Fruit fly (Drosophila melanogaster) whole organism, embryonic: ENCODE measurements around the gene AlaRS-m.

Source experiments
- Bdp1 ChIP-seq: fragments of 200-800 bp; sonication (Bioruptor generic); optimal IDR thresholded peaks from 3 replicates; lab custom pipeline; 2016; ENCODE audit warnings: missing biosample characterization, missing genetic modification characterization
- C15 ChIP-seq: fragments of 200-800 bp; sonication (Bioruptor generic); IDR thresholded peaks from 3 replicates; pipeline ENCODE4 v1.3.6; 2022; ENCODE audit warnings: missing biosample characterization, missing genetic modification characterization
- CG10321 ChIP-seq: fragments of 200-800 bp; sonication (Bioruptor generic); IDR thresholded peaks from 2 replicates; pipeline ENCODE4 v1.3.6; 2022; ENCODE audit warnings: missing biosample characterization, missing genetic modification characterization
- CG10431 ChIP-seq: fragments of 200-800 bp; sonication (Bioruptor generic); optimal IDR thresholded peaks from 3 replicates; lab custom pipeline; 2018; ENCODE audit warnings: missing biosample characterization, mild to moderate bottlenecking, missing genetic modification characterization
- CG10462 ChIP-seq: fragments of 200-800 bp; sonication (Bioruptor generic); optimal IDR thresholded peaks from 2 replicates; lab custom pipeline; 2016; ENCODE audit warnings: missing biosample characterization, missing genetic modification characterization
- CG11398 ChIP-seq: fragments of 200-800 bp; sonication (Bioruptor generic); optimal IDR thresholded peaks from 2 replicates; lab custom pipeline; 2016; ENCODE audit warnings: missing biosample characterization, missing genetic modification characterization
- CG12219 ChIP-seq: fragments of 200-800 bp; sonication (Bioruptor generic); optimal IDR thresholded peaks from 3 replicates; lab custom pipeline; 2018; ENCODE audit warnings: missing biosample characterization, mild to moderate bottlenecking, missing genetic modification characterization
- CG12299 ChIP-seq: fragments of 200-800 bp; sonication (Bioruptor generic); optimal IDR thresholded peaks from 2 replicates; lab custom pipeline; 2018; ENCODE audit warnings: missing biosample characterization, mild to moderate bottlenecking, missing genetic modification characterization
- CG12769 ChIP-seq: fragments of 200-800 bp; sonication (Bioruptor generic); optimal IDR thresholded peaks from 2 replicates; lab custom pipeline; 2019; ENCODE audit warnings: missing biosample characterization, mild to moderate bottlenecking, missing genetic modification characterization, moderate library complexity
- CG13894 ChIP-seq: fragments of 200-800 bp; sonication (Bioruptor generic); optimal IDR thresholded peaks from 3 replicates; lab custom pipeline; 2018; ENCODE audit warnings: missing biosample characterization, mild to moderate bottlenecking, missing genetic modification characterization, moderate library complexity
- CG15011 ChIP-seq: fragments of 200-800 bp; sonication (Bioruptor generic); optimal IDR thresholded peaks from 3 replicates; lab custom pipeline; 2018; ENCODE audit warnings: missing biosample characterization, mild to moderate bottlenecking, missing genetic modification characterization
- CG15073 ChIP-seq: fragments of 200-800 bp; sonication (Bioruptor generic); optimal IDR thresholded peaks from 2 replicates; lab custom pipeline; 2016; ENCODE audit warnings: missing biosample characterization, missing genetic modification characterization
- CG1603 ChIP-seq: fragments of 200-800 bp; sonication (Bioruptor generic); optimal IDR thresholded peaks from 2 replicates; lab custom pipeline; 2019; ENCODE audit warnings: missing biosample characterization, mild to moderate bottlenecking, missing genetic modification characterization, moderate library complexity
- CG16815 ChIP-seq: fragments of 200-800 bp; sonication (Bioruptor generic); optimal IDR thresholded peaks from 3 replicates; lab custom pipeline; 2017; ENCODE audit warnings: missing biosample characterization, mild to moderate bottlenecking, missing genetic modification characterization
- CG17612 ChIP-seq: fragments of 200-800 bp; sonication (Bioruptor generic); IDR thresholded peaks from 2 replicates; pipeline ENCODE4 v1.3.6; 2022; ENCODE audit warnings: missing biosample characterization, missing genetic modification characterization
- CG2678 ChIP-seq: fragments of 200-800 bp; sonication (Bioruptor generic); optimal IDR thresholded peaks from 3 replicates; lab custom pipeline; 2019; ENCODE audit warnings: missing biosample characterization, mild to moderate bottlenecking, missing genetic modification characterization, moderate library complexity
- CG2875 ChIP-seq: fragments of 200-800 bp; sonication (Bioruptor generic); optimal IDR thresholded peaks from 2 replicates; lab custom pipeline; 2017; ENCODE audit warnings: missing biosample characterization, mild to moderate bottlenecking, missing genetic modification characterization, missing genetic modification reagents
- CG31441 ChIP-seq: fragments of 200-800 bp; sonication (Bioruptor generic); IDR thresholded peaks from 2 replicates; pipeline ENCODE4 v1.3.6; 2022; ENCODE audit warnings: missing biosample characterization, missing genetic modification characterization
- CG3163 ChIP-seq: fragments of 200-800 bp; sonication (Bioruptor generic); optimal IDR thresholded peaks from 3 replicates; lab custom pipeline; 2016; ENCODE audit warnings: missing biosample characterization, missing genetic modification characterization
- CG34422 ChIP-seq: fragments of 200-800 bp; sonication (Bioruptor generic); IDR thresholded peaks from 3 replicates; pipeline ENCODE4 v1.3.6; 2022; ENCODE audit warnings: missing biosample characterization, missing genetic modification characterization
- CG6854 ChIP-seq: fragments of 200-800 bp; sonication (Bioruptor generic); optimal IDR thresholded peaks from 3 replicates; lab custom pipeline; 2017; ENCODE audit warnings: missing biosample characterization, mild to moderate bottlenecking, missing genetic modification characterization
- CG7987 ChIP-seq: fragments of 200-800 bp; sonication (Bioruptor generic); optimal IDR thresholded peaks from 2 replicates; lab custom pipeline; 2018; ENCODE audit warnings: missing biosample characterization, mild to moderate bottlenecking, missing genetic modification characterization, moderate library complexity
- CG8388 ChIP-seq: fragments of 200-800 bp; sonication (Bioruptor generic); optimal IDR thresholded peaks from 2 replicates; lab custom pipeline; 2019; ENCODE audit warnings: missing biosample characterization, mild to moderate bottlenecking, missing genetic modification characterization, moderate library complexity
- CTCF ChIP-seq: fragments of 200-800 bp; sonication (Bioruptor generic); optimal IDR thresholded peaks from 2 replicates; lab custom pipeline; 2017; ENCODE audit warnings: missing biosample characterization, mild to moderate bottlenecking, missing genetic modification characterization, moderate library complexity
- Hey ChIP-seq: fragments of 200-800 bp; sonication (Bioruptor generic); optimal IDR thresholded peaks from 3 replicates; lab custom pipeline; 2018; ENCODE audit warnings: missing biosample characterization, mild to moderate bottlenecking, missing genetic modification characterization
- Hmr ChIP-seq: fragments of 200-800 bp; sonication (Bioruptor generic); optimal IDR thresholded peaks from 3 replicates; lab custom pipeline; 2017; ENCODE audit warnings: mild to moderate bottlenecking, missing biosample characterization, missing genetic modification reagents, missing genetic modification characterization
- Hr3 ChIP-seq: fragments of 200-800 bp; sonication (Bioruptor generic); optimal IDR thresholded peaks from 3 replicates; lab custom pipeline; 2016; ENCODE audit warnings: missing biosample characterization, missing genetic modification characterization
- Hsf ChIP-seq: fragments of 200-800 bp; sonication (Bioruptor generic); optimal IDR thresholded peaks from 3 replicates; lab custom pipeline; 2016; ENCODE audit warnings: missing biosample characterization, missing genetic modification characterization
- Poxn ChIP-seq: fragments of 200-800 bp; sonication (Bioruptor generic); IDR thresholded peaks from 2 replicates; pipeline ENCODE4 v1.3.6; 2022; ENCODE audit warnings: missing biosample characterization, missing genetic modification characterization
- Sox100B ChIP-seq: fragments of 200-800 bp; sonication (Bioruptor generic); optimal IDR thresholded peaks from 3 replicates; lab custom pipeline; 2018; ENCODE audit warnings: missing biosample characterization, mild to moderate bottlenecking, missing genetic modification characterization
- Vsx1 ChIP-seq: fragments of 200-800 bp; sonication (Bioruptor generic); optimal IDR thresholded peaks from 2 replicates; lab custom pipeline; 2017; ENCODE audit warnings: missing biosample characterization, mild to moderate bottlenecking, missing genetic modification characterization, missing genetic modification reagents
- ac ChIP-seq: fragments of 200-800 bp; sonication (Bioruptor generic); optimal IDR thresholded peaks from 3 replicates; lab custom pipeline; 2017; ENCODE audit warnings: missing biosample characterization, mild to moderate bottlenecking, missing genetic modification characterization
- amos ChIP-seq: fragments of 200-800 bp; sonication (Bioruptor generic); IDR thresholded peaks from 2 replicates; pipeline ENCODE4 v1.3.6; 2022; ENCODE audit warnings: missing biosample characterization, missing genetic modification characterization; ENCODE audit not compliant: partially characterized antibody
- ash1 ChIP-seq: fragments of 200-800 bp; sonication (Bioruptor generic); optimal IDR thresholded peaks from 2 replicates; lab custom pipeline; 2018; ENCODE audit warnings: missing biosample characterization, mild to moderate bottlenecking, missing genetic modification characterization
- bsh ChIP-seq, 2 experiments: fragments of 200-800 bp; sonication (Bioruptor generic); optimal IDR thresholded peaks; 2 replicates each; lab custom pipeline; 2017 to 2018; ENCODE audit warnings: mild to moderate bottlenecking in 2 of 2, missing biosample characterization in 2 of 2, missing genetic modification characterization in 2 of 2, moderate library complexity in 1 of 2
- croc ChIP-seq: fragments of 200-800 bp; sonication (Bioruptor generic); conservative IDR thresholded peaks from 3 replicates; pipeline ENCODE4 v1.3.6; 2022; ENCODE audit warnings: missing biosample characterization, missing genetic modification characterization
- fd102C ChIP-seq: fragments of 200-800 bp; sonication (Bioruptor generic); optimal IDR thresholded peaks from 2 replicates; lab custom pipeline; 2018; ENCODE audit warnings: missing biosample characterization, mild to moderate bottlenecking, missing genetic modification characterization, moderate library complexity
- fd3F ChIP-seq: fragments of 200-800 bp; sonication (Bioruptor generic); optimal IDR thresholded peaks from 2 replicates; lab custom pipeline; 2018; ENCODE audit warnings: missing biosample characterization, mild to moderate bottlenecking, missing genetic modification characterization, moderate library complexity
- fu2 ChIP-seq: fragments of 200-800 bp; sonication (Bioruptor generic); optimal IDR thresholded peaks from 2 replicates; lab custom pipeline; 2016; ENCODE audit warnings: missing biosample characterization, missing genetic modification characterization
- gfzf ChIP-seq: fragments of 200-800 bp; sonication (Bioruptor generic); optimal IDR thresholded peaks from 2 replicates; lab custom pipeline; 2016; ENCODE audit warnings: missing biosample characterization, mild to moderate bottlenecking, missing genetic modification characterization, moderate library complexity
- hb ChIP-seq: fragments of 200-800 bp; sonication (Bioruptor generic); IDR thresholded peaks from 3 replicates; pipeline ENCODE4 v1.3.6; 2022; ENCODE audit warnings: missing biosample characterization, missing genetic modification characterization; ENCODE audit not compliant: partially characterized antibody
- kay ChIP-seq: fragments of 200-800 bp; sonication (Bioruptor generic); optimal IDR thresholded peaks from 2 replicates; lab custom pipeline; 2016; ENCODE audit warnings: missing biosample characterization, missing genetic modification characterization
- lov ChIP-seq, 2 experiments: fragments of 200-800 bp in 1 of 2; fragments of >200 bp in 1 of 2; sonication (Bioruptor generic) in 1 of 2; IDR thresholded peaks in 1 of 2; optimal IDR thresholded peaks in 1 of 2; 2 replicates in 1 of 2; 3 replicates in 1 of 2; pipeline versions ENCODE4 v1.3.6 to Lab custom; 2017 to 2022; ENCODE audit warnings: missing biosample characterization in 1 of 2, missing genetic modification characterization in 1 of 2
- nerfin-1 ChIP-seq: fragments of 200-800 bp; sonication (Bioruptor generic); optimal IDR thresholded peaks from 3 replicates; lab custom pipeline; 2019; ENCODE audit warnings: missing biosample characterization, mild to moderate bottlenecking, missing genetic modification characterization, moderate library complexity
- otp ChIP-seq: fragments of 200-800 bp; sonication (Bioruptor generic); IDR thresholded peaks from 3 replicates; pipeline ENCODE4, ENCODE4 v1.3.6; 2022; ENCODE audit warnings: missing biosample characterization, missing genetic modification characterization
- p53 ChIP-seq: fragments of 200-800 bp; sonication (Bioruptor generic); optimal IDR thresholded peaks from 2 replicates; lab custom pipeline; 2016; ENCODE audit warnings: missing biosample characterization, missing genetic modification characterization
- pho ChIP-seq: fragments of 200-800 bp; sonication (Bioruptor generic); optimal IDR thresholded peaks from 2 replicates; lab custom pipeline; 2016; ENCODE audit warnings: missing biosample characterization, missing genetic modification characterization
- phol ChIP-seq: fragments of 200-800 bp; sonication (Bioruptor generic); optimal IDR thresholded peaks from 3 replicates; lab custom pipeline; 2018; ENCODE audit warnings: missing biosample characterization, mild to moderate bottlenecking, missing genetic modification characterization, moderate library complexity
- repo ChIP-seq: fragments of 200-800 bp; sonication (Bioruptor generic); optimal IDR thresholded peaks from 2 replicates; lab custom pipeline; 2016; ENCODE audit warnings: missing biosample characterization, missing genetic modification characterization
- scrt ChIP-seq: fragments of 200-800 bp; sonication (Bioruptor generic); optimal IDR thresholded peaks from 2 replicates; lab custom pipeline; 2018; ENCODE audit warnings: missing biosample characterization, mild to moderate bottlenecking, missing genetic modification characterization, moderate library complexity
- tna ChIP-seq: fragments of 200-800 bp; sonication (Bioruptor generic); IDR thresholded peaks from 2 replicates; pipeline ENCODE4 v1.3.6; 2022; ENCODE audit warnings: missing biosample characterization, missing genetic modification characterization; ENCODE audit not compliant: partially characterized antibody

Gene AlaRS-m

dm6 chr3L:5187572-5187934, 41.7 kb downstream of the AlaRS-m start (continued):
- peak; percentile 38 for TF ChIP-seq Hr3 (GFP tag; lab: Kevin White, UChicago)
- TF ChIP-seq CG2875 = no peak
- TF ChIP-seq lov (optimal IDR thresholded peaks at IDR 0.05; lab: Kevin White, UChicago) = no peak
- TF ChIP-seq lov (GFP tag; IDR thresholded peaks at IDR 0.05; lab: Robert Waterston, UW) = peak; percentile 79; the same call in 2 of the 3 replicates
- no peak for TF ChIP-seq repo (GFP tag; lab: Kevin White, UChicago)
- TF ChIP-seq ac (GFP tag; lab: Kevin White, UChicago) = no peak
- TF ChIP-seq scrt (GFP tag; lab: Kevin White, UChicago) = no peak
- peak; percentile 81 for TF ChIP-seq CG1603 (tag; lab: Kevin White, UChicago)
- peak; percentile 77 for TF ChIP-seq phol
- TF ChIP-seq Sox100B = peak; percentile 6
- no peak for TF ChIP-seq nerfin-1 (tag; lab: Kevin White, UChicago)
- 0 out of 3 replicates have a peak, but pooled peaks have one; percentile 24 for TF ChIP-seq otp (GFP tag; lab: Robert Waterston, UW)
- TF ChIP-seq Hey (tag; lab: Kevin White, UChicago) = no peak
- TF ChIP-seq CG3163 = no peak
- TF ChIP-seq CG16815 (GFP tag; lab: Kevin White, UChicago) = peak; percentile 41
- TF ChIP-seq CG7987 (GFP tag; lab: Kevin White, UChicago) = no peak
- peak; percentile 42 for TF ChIP-seq pho
- no peak for TF ChIP-seq CG10462 (GFP tag; lab: Kevin White, UChicago)
- TF ChIP-seq fd3F (GFP tag; lab: Kevin White, UChicago) = peak; percentile 8
- TF ChIP-seq CG6854 = no peak
- no peak for TF ChIP-seq CG11398 (GFP tag; lab: Kevin White, UChicago)
- TF ChIP-seq CG2678 (tag; lab: Kevin White, UChicago) = peak; percentile 59
- peak; percentile 36 for TF ChIP-seq fu2 (GFP tag; lab: Kevin White, UChicago)
- no peak for TF ChIP-seq C15
- no peak for TF ChIP-seq CTCF
- TF ChIP-seq bsh (GFP tag; optimal IDR thresholded peaks at IDR 0.05; lab: Kevin White, UChicago) = peak in 1 of 2 experiments; percentile 87
- TF ChIP-seq CG12769 = peak; percentile 69
- no peak for TF ChIP-seq CG15073 (GFP tag; lab: Kevin White, UChicago)
- peak; percentile 28 for TF ChIP-seq Vsx1
- TF ChIP-seq CG34422 = peak; percentile 72; the same call in 2 of the 3 replicates
- no peak for TF ChIP-seq CG15011 (GFP tag; lab: Kevin White, UChicago)
- no peak for TF ChIP-seq ash1 (GFP tag; lab: Kevin White, UChicago)
- no peak for TF ChIP-seq CG17612 (GFP tag; lab: Robert Waterston, UW)
- TF ChIP-seq CG13894 (tag; lab: Kevin White, UChicago) = no peak
- TF ChIP-seq p53 = no peak
- no peak for TF ChIP-seq hb (GFP tag; lab: Robert Waterston, UW)
- peak; percentile 26; the same call in 1 of the 3 replicates for TF ChIP-seq croc (GFP tag; lab: Robert Waterston, UW)
- peak; percentile 11 for TF ChIP-seq CG12219 (GFP tag; lab: Kevin White, UChicago)
- no peak for TF ChIP-seq gfzf (GFP tag; lab: Kevin White, UChicago)
- peak; percentile 51 for TF ChIP-seq CG8388
- peak; percentile 45 for TF ChIP-seq Bdp1 (GFP tag; lab: Kevin White, UChicago)
- TF ChIP-seq amos (GFP tag; lab: Robert Waterston, UW) = no peak
- no peak for TF ChIP-seq CG12299 (tag; lab: Kevin White, UChicago)
- TF ChIP-seq Poxn (GFP tag; lab: Robert Waterston, UW) = no peak
- no peak for TF ChIP-seq tna (GFP tag; lab: Robert Waterston, UW)
- TF ChIP-seq CG10321 = no peak
- no peak for TF ChIP-seq Hmr (GFP tag; lab: Kevin White, UChicago)
- TF ChIP-seq kay (GFP tag; lab: Kevin White, UChicago) = no peak
- TF ChIP-seq fd102C (GFP tag; lab: Kevin White, UChicago) = no peak
- TF ChIP-seq CG10431 (GFP tag; lab: Kevin White, UChicago) = no peak
- no peak for TF ChIP-seq CG31441
- peak; percentile 52 for TF ChIP-seq Hsf
